Worm (Caenorhabditis elegans): Measurements from ENCODE around the gene nspb-7.

DNA sequence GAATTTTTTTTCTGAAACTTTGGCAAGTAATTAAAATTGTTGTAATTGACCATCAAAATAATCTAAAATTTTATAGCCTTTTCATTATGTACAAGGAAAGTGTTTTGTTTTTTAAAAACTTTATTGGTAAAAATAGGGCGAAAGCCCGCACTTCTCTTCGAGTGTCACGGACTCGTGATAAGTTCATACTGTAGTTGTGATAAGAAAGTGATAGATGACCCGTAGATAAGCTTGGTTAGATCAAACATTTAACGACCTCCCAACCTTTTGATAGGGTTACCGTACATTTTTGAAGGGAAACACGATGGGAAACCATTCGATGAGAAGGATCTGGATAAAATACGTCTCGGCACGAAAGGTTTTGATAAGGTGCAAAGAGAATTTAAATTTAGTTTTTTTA, 38.3 kb downstream of the nspb-7 start:
- no peak for TF ChIP-seq tbx-9 (tag; optimal IDR thresholded peaks at IDR 0.05; ENCODE audit: borderline replicate concordance)
- TF ChIP-seq lsy-27 (tag; optimal IDR thresholded peaks at IDR 0.05; ENCODE audit: borderline replicate concordance, insufficient read depth): no peak
- no peak for TF ChIP-seq ekl-4 (GFP tag; IDR thresholded peaks at IDR 0.05)
- no peak for TF ChIP-seq B0035.1 (tag; optimal IDR thresholded peaks at IDR 0.05)
- no peak for TF ChIP-seq dpl-1 (GFP tag; optimal IDR thresholded peaks at IDR 0.05)
- TF ChIP-seq repo-1 (tag; optimal IDR thresholded peaks at IDR 0.05): no peak
- no peak for TF ChIP-seq B0261.1 (tag; optimal IDR thresholded peaks at IDR 0.05)
- no peak for TF ChIP-seq aptf-3 (GFP tag; IDR thresholded peaks at IDR 0.05)
- TF ChIP-seq F57A8.1 (GFP tag; optimal IDR thresholded peaks at IDR 0.05): no peak
- no peak for TF ChIP-seq unc-62 (GFP tag; optimal IDR thresholded peaks at IDR 0.05)

Measured in whole organism, young adult.